Worm (Caenorhabditis elegans): ENCODE results near the gene M151.3.

ce11 chrII:3616615-3617014 lies 10.4 kb upstream of the M151.3 start:
- no peak for TF ChIP-seq pag-3 (tag; optimal IDR thresholded peaks at IDR 0.05; ENCODE audit: borderline replicate concordance, insufficient read depth)
- TF ChIP-seq nhr-237 (tag; optimal IDR thresholded peaks at IDR 0.05), result no peak
- TF ChIP-seq sox-4 (tag; optimal IDR thresholded peaks at IDR 0.05), result no peak
- no peak for TF ChIP-seq nhr-84 (tag; optimal IDR thresholded peaks at IDR 0.05)
- TF ChIP-seq fos-1 (tag; optimal IDR thresholded peaks at IDR 0.05), result no peak
- no peak for TF ChIP-seq ceh-90 (tag; optimal IDR thresholded peaks at IDR 0.05)

Measured in whole organism, L1 larva.